Worm (Caenorhabditis elegans): Measurements from ENCODE around the gene gei-13.

- TF ChIP-seq mdl-1 (tag; optimal IDR thresholded peaks at IDR 0.05) (no peak), elt-3 (tag; optimal IDR thresholded peaks at IDR 0.05) (no peak), nhr-11 (tag; optimal IDR thresholded peaks at IDR 0.05) (no peak), lin-13 (GFP tag; optimal IDR thresholded peaks at IDR 0.05) (no peak), ceh-82 (tag; optimal IDR thresholded peaks at IDR 0.05) (no peak), nhr-6 (tag; optimal IDR thresholded peaks at IDR 0.05) (no peak), zag-1 (tag; optimal IDR thresholded peaks at IDR 0.05) (no peak), dmd-4 (tag; optimal IDR thresholded peaks at IDR 0.05) (no peak), alr-1 (tag; optimal IDR thresholded peaks at IDR 0.05) (no peak), nhr-23 (tag; optimal IDR thresholded peaks at IDR 0.05) (no peak), nhr-12 (tag; optimal IDR thresholded peaks at IDR 0.05) (no peak)
Observed at ce11 chrIII:9595563-9595962, 41.4 kb downstream of the gei-13 start, which contains the start of gene rom-2.
